Worm (Caenorhabditis elegans): ENCODE data around the gene T04C9.1.

DNA sequence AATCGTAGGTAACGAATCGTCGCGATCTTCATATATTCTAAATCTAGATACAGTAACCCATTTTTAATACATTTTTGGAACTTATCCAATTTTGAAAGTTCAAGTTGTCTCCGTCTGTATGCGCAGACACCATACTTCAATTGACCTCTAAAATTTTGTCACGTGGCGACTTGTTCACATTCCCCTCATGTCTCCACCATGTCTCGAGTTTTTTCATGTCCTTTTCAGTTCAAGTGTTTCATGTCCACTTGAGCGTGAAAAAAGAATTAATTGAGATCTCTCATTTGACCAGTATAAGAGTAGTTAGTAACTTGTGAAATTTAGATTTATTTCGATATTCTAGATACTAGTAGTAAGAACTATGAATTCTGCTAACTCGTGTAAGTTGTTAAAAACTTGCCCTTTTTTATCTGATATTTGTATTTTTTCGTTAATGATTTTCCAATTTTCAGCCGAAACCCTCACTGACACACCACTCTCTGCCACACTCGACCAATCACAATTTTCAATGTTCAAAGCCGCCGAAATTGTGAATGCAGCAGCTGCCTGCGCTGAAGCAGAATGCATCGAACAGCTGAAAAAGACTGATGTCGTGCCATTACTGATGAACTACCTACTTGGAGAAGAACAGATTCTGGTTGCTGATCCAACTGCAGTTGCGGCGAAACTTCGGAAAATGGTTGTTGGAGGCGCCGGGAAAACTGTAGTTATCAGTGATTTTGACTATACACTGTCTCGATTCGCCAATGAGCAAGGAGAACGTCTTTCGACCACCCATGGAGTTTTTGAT is 41.2 kb upstream of the T04C9.1 start:
- no peak for TF ChIP-seq ztf-11 (tag; optimal IDR thresholded peaks at IDR 0.05)
- TF ChIP-seq ama-1 (optimal IDR thresholded peaks at IDR 0.05), result no peak
- no peak for TF ChIP-seq lin-39 (tag; optimal IDR thresholded peaks at IDR 0.05)
- no peak for TF ChIP-seq unc-86 (tag; optimal IDR thresholded peaks at IDR 0.05)
- TF ChIP-seq aly-2 (tag; optimal IDR thresholded peaks at IDR 0.05), result no peak
